Fruit fly (Drosophila melanogaster) whole organism, embryonic: ENCODE results near the gene Rh4.

Experiments
- ATbp ChIP-seq: fragments of 200-800 bp; sonication (Bioruptor generic); optimal IDR thresholded peaks from 2 replicates; lab custom pipeline; 2017; ENCODE audit warnings: missing biosample characterization, mild to moderate bottlenecking, missing genetic modification characterization, missing genetic modification reagents
- Abd-B ChIP-seq: fragments of 200-800 bp; sonication (Bioruptor generic); optimal IDR thresholded peaks from 2 replicates; lab custom pipeline; 2018; ENCODE audit warnings: missing biosample characterization, mild to moderate bottlenecking, missing genetic modification characterization, moderate library complexity
- Aef1 ChIP-seq: fragments of 200-800 bp; sonication (Bioruptor generic); IDR thresholded peaks from 3 replicates; pipeline ENCODE4 v1.3.6; 2022; ENCODE audit warnings: missing biosample characterization, missing genetic modification characterization
- Atf3 ChIP-seq: fragments of 200-800 bp; sonication (Bioruptor generic); optimal IDR thresholded peaks from 3 replicates; lab custom pipeline; 2016; ENCODE audit warnings: missing biosample characterization, missing genetic modification characterization
- Blimp-1 ChIP-seq: fragments of 200-800 bp; sonication (Bioruptor generic); optimal IDR thresholded peaks from 3 replicates; lab custom pipeline; 2018; ENCODE audit warnings: missing biosample characterization, missing genetic modification characterization, mild to moderate bottlenecking, moderate library complexity, missing genetic modification reagents
- CG10565 ChIP-seq: fragments of 200-800 bp; sonication (Bioruptor generic); optimal IDR thresholded peaks from 3 replicates; lab custom pipeline; 2016; ENCODE audit warnings: missing biosample characterization, mild to moderate bottlenecking, missing genetic modification characterization
- CG10959 ChIP-seq: fragments of 200-800 bp; sonication (Bioruptor generic); IDR thresholded peaks from 2 replicates; pipeline ENCODE4 v1.3.6; 2022; ENCODE audit warnings: missing biosample characterization, missing genetic modification characterization
- CG12942 ChIP-seq: fragments of 200-800 bp; sonication (Bioruptor generic); optimal IDR thresholded peaks from 3 replicates; lab custom pipeline; 2016; ENCODE audit warnings: missing biosample characterization, missing genetic modification characterization
- CG13775 ChIP-seq: fragments of 200-800 bp; sonication (Bioruptor generic); optimal IDR thresholded peaks from 3 replicates; lab custom pipeline; 2017; ENCODE audit warnings: missing biosample characterization, mild to moderate bottlenecking, missing genetic modification characterization
- CG14050 ChIP-seq: fragments of 200-800 bp; sonication (Bioruptor generic); IDR thresholded peaks from 3 replicates; pipeline ENCODE4 v1.3.6; 2022; ENCODE audit warnings: missing biosample characterization, missing genetic modification characterization
- CG1603 ChIP-seq: fragments of 200-800 bp; sonication (Bioruptor generic); optimal IDR thresholded peaks from 2 replicates; lab custom pipeline; 2019; ENCODE audit warnings: missing biosample characterization, mild to moderate bottlenecking, missing genetic modification characterization, moderate library complexity
- CG16813 ChIP-seq: fragments of 200-800 bp; sonication (Bioruptor generic); IDR thresholded peaks from 3 replicates; pipeline ENCODE4 v1.3.6; 2022; ENCODE audit warnings: missing biosample characterization, missing genetic modification characterization; ENCODE audit not compliant: partially characterized antibody
- CG17612 ChIP-seq: fragments of 200-800 bp; sonication (Bioruptor generic); IDR thresholded peaks from 2 replicates; pipeline ENCODE4 v1.3.6; 2022; ENCODE audit warnings: missing biosample characterization, missing genetic modification characterization
- CG18599 ChIP-seq: fragments of 200-800 bp; sonication (Bioruptor generic); optimal IDR thresholded peaks from 3 replicates; lab custom pipeline; 2017; ENCODE audit warnings: missing biosample characterization, missing genetic modification characterization, mild to moderate bottlenecking, moderate library complexity, missing genetic modification reagents
- CG18619 ChIP-seq: fragments of 200-800 bp; sonication (Bioruptor generic); optimal IDR thresholded peaks from 3 replicates; lab custom pipeline; 2017; ENCODE audit warnings: missing biosample characterization, mild to moderate bottlenecking, missing genetic modification characterization
- CG2889 ChIP-seq: fragments of 200-800 bp; sonication (Bioruptor generic); IDR thresholded peaks from 3 replicates; pipeline ENCODE4 v1.3.6; 2022; ENCODE audit warnings: missing biosample characterization, missing genetic modification characterization
- CG30403 ChIP-seq: fragments of 200-800 bp; sonication (Bioruptor generic); optimal IDR thresholded peaks from 3 replicates; lab custom pipeline; 2016; ENCODE audit warnings: missing biosample characterization, missing genetic modification characterization
- CG3065 ChIP-seq: fragments of 200-800 bp; sonication (Bioruptor generic); optimal IDR thresholded peaks from 2 replicates; lab custom pipeline; 2016; ENCODE audit warnings: missing biosample characterization, missing genetic modification characterization
- CG33213 ChIP-seq: fragments of 200-800 bp; sonication (Bioruptor generic); optimal IDR thresholded peaks from 3 replicates; lab custom pipeline; 2016; ENCODE audit warnings: missing biosample characterization, missing genetic modification characterization
- CG34376 ChIP-seq: fragments of 200-800 bp; sonication (Bioruptor generic); optimal IDR thresholded peaks from 2 replicates; lab custom pipeline; 2018; ENCODE audit warnings: missing biosample characterization, mild to moderate bottlenecking, missing genetic modification characterization
- CG3847 ChIP-seq: fragments of 200-800 bp; sonication (Bioruptor generic); IDR thresholded peaks from 2 replicates; pipeline ENCODE4 v1.3.6; 2022; ENCODE audit warnings: missing biosample characterization, missing genetic modification characterization
- CG4328 ChIP-seq: fragments of 200-800 bp; sonication (Bioruptor generic); optimal IDR thresholded peaks from 3 replicates; lab custom pipeline; 2017; ENCODE audit warnings: missing biosample characterization, missing genetic modification reagents, missing genetic modification characterization
- CG4707 ChIP-seq: fragments of 200-800 bp; sonication (Bioruptor generic); optimal IDR thresholded peaks from 2 replicates; lab custom pipeline; 2018; ENCODE audit warnings: missing biosample characterization, mild to moderate bottlenecking, missing genetic modification characterization, moderate library complexity
- CG6254 ChIP-seq: fragments of 200-800 bp; sonication (Bioruptor generic); optimal IDR thresholded peaks from 3 replicates; lab custom pipeline; 2017; ENCODE audit warnings: mild to moderate bottlenecking, missing biosample characterization, missing genetic modification reagents, missing genetic modification characterization
- CG8089 ChIP-seq: fragments of 200-800 bp; sonication (Bioruptor generic); optimal IDR thresholded peaks from 3 replicates; lab custom pipeline; 2016; ENCODE audit warnings: missing biosample characterization, missing genetic modification characterization
- CG8478 ChIP-seq: fragments of >200 bp; optimal IDR thresholded peaks from 2 replicates; lab custom pipeline; 2018
- CG8944 ChIP-seq: fragments of 200-800 bp; sonication (Bioruptor generic); optimal IDR thresholded peaks from 3 replicates; lab custom pipeline; 2016; ENCODE audit warnings: missing biosample characterization, missing genetic modification characterization
- D ChIP-seq, 2 experiments: fragments of 200-800 bp in 1 of 2; fragments of >200 bp in 1 of 2; sonication (Bioruptor generic) in 1 of 2; optimal IDR thresholded peaks; 2 replicates in 1 of 2; 3 replicates in 1 of 2; lab custom pipeline; 2017; ENCODE audit warnings: mild to moderate bottlenecking in 1 of 2, missing biosample characterization in 1 of 2, missing genetic modification characterization in 1 of 2, missing genetic modification reagents in 1 of 2
- Eip74EF ChIP-seq, 2 experiments: fragments of 200-800 bp in 1 of 2; fragments of >200 bp in 1 of 2; sonication (Bioruptor generic) in 1 of 2; optimal IDR thresholded peaks; 2 replicates each; lab custom pipeline; 2017 to 2019; ENCODE audit warnings: missing biosample characterization in 2 of 2, missing genetic modification characterization in 2 of 2, mild to moderate bottlenecking in 1 of 2, moderate library complexity in 1 of 2
- Elba2 ChIP-seq: fragments of 200-800 bp; sonication (Bioruptor generic); optimal IDR thresholded peaks from 3 replicates; lab custom pipeline; 2016; ENCODE audit warnings: missing biosample characterization, missing genetic modification characterization
- HLH4C ChIP-seq: fragments of 200-800 bp; sonication (Bioruptor generic); IDR thresholded peaks from 3 replicates; pipeline ENCODE4 v1.3.6; 2022; ENCODE audit warnings: missing biosample characterization, missing genetic modification characterization; ENCODE audit not compliant: partially characterized antibody
- HLHmδ ChIP-seq: fragments of 200-800 bp; sonication (Bioruptor generic); optimal IDR thresholded peaks from 2 replicates; lab custom pipeline; 2018; ENCODE audit warnings: missing biosample characterization, mild to moderate bottlenecking, missing genetic modification characterization, moderate library complexity
- Hr51 ChIP-seq, 2 experiments: fragments of 200-800 bp; sonication (Bioruptor generic); optimal IDR thresholded peaks; 2 replicates in 1 of 2; 3 replicates in 1 of 2; lab custom pipeline; 2016 to 2018; ENCODE audit warnings: missing biosample characterization in 2 of 2, missing genetic modification characterization in 2 of 2, mild to moderate bottlenecking in 1 of 2, moderate library complexity in 1 of 2
- Nf-YA ChIP-seq: fragments of 200-800 bp; sonication (Bioruptor generic); IDR thresholded peaks from 2 replicates; pipeline ENCODE4 v1.3.6; 2022; ENCODE audit warnings: missing biosample characterization, missing genetic modification characterization
- Six4 ChIP-seq: fragments of 200-800 bp; sonication (Bioruptor generic); optimal IDR thresholded peaks from 2 replicates; lab custom pipeline; 2016; ENCODE audit warnings: missing biosample characterization, missing genetic modification characterization
- TFAM ChIP-seq: fragments of 200-800 bp; sonication (Bioruptor generic); optimal IDR thresholded peaks from 2 replicates; lab custom pipeline; 2017; ENCODE audit warnings: missing biosample characterization, missing genetic modification characterization, inconsistent platforms
- Vsx1 ChIP-seq: fragments of 200-800 bp; sonication (Bioruptor generic); optimal IDR thresholded peaks from 2 replicates; lab custom pipeline; 2017; ENCODE audit warnings: missing biosample characterization, mild to moderate bottlenecking, missing genetic modification characterization, missing genetic modification reagents
- ac ChIP-seq: fragments of 200-800 bp; sonication (Bioruptor generic); optimal IDR thresholded peaks from 3 replicates; lab custom pipeline; 2017; ENCODE audit warnings: missing biosample characterization, mild to moderate bottlenecking, missing genetic modification characterization
- chinmo ChIP-seq: fragments of 200-800 bp; sonication (Bioruptor generic); IDR thresholded peaks from 4 replicates; pipeline ENCODE4 v1.3.6; 2022; ENCODE audit warnings: missing biosample characterization, missing genetic modification characterization; ENCODE audit not compliant: partially characterized antibody
- chn ChIP-seq: fragments of 200-800 bp; sonication (Bioruptor generic); optimal IDR thresholded peaks from 2 replicates; lab custom pipeline; 2016; ENCODE audit warnings: missing biosample characterization, missing genetic modification characterization
- cwo ChIP-seq: fragments of 200-800 bp; sonication (Bioruptor generic); optimal IDR thresholded peaks from 3 replicates; lab custom pipeline; 2017; ENCODE audit warnings: missing biosample characterization, missing genetic modification characterization, mild to moderate bottlenecking, moderate library complexity, missing genetic modification reagents
- danr ChIP-seq: fragments of 200-800 bp; sonication (Bioruptor generic); IDR thresholded peaks from 2 replicates; pipeline ENCODE4 v1.3.6; 2022; ENCODE audit warnings: missing biosample characterization, missing genetic modification characterization
- dpn ChIP-seq, 2 experiments: fragments of 200-800 bp; sonication (Bioruptor generic); optimal IDR thresholded peaks; 3 replicates each; lab custom pipeline; 2016; ENCODE audit warnings: missing biosample characterization in 2 of 2, missing genetic modification characterization in 2 of 2
- fd102C ChIP-seq: fragments of 200-800 bp; sonication (Bioruptor generic); optimal IDR thresholded peaks from 2 replicates; lab custom pipeline; 2018; ENCODE audit warnings: missing biosample characterization, mild to moderate bottlenecking, missing genetic modification characterization, moderate library complexity
- her ChIP-seq: fragments of 200-800 bp; sonication (Bioruptor generic); optimal IDR thresholded peaks from 2 replicates; lab custom pipeline; 2016; ENCODE audit warnings: missing biosample characterization, missing genetic modification characterization
- nom ChIP-seq: fragments of 200-800 bp; sonication (Bioruptor generic); optimal IDR thresholded peaks from 2 replicates; lab custom pipeline; 2017; ENCODE audit warnings: missing biosample characterization, missing genetic modification characterization, mild to moderate bottlenecking, moderate library complexity, missing genetic modification reagents
- oc ChIP-seq: fragments of 200-800 bp; sonication (Bioruptor generic); optimal IDR thresholded peaks from 2 replicates; lab custom pipeline; 2018; ENCODE audit warnings: missing biosample characterization, mild to moderate bottlenecking, missing genetic modification characterization, moderate library complexity
- prd ChIP-seq, 3 experiments: fragments of >200 bp in 2 of 3; fragments of 200-800 bp in 1 of 3; sonication (Bioruptor generic) in 1 of 3; optimal IDR thresholded peaks in 2 of 3; IDR thresholded peaks in 1 of 3; 2 replicates in 2 of 3; 3 replicates in 1 of 3; pipeline versions ENCODE4 v1.3.6 to Lab custom; 2017 to 2022; ENCODE audit warnings: missing biosample characterization in 1 of 3, missing genetic modification characterization in 1 of 3
- run ChIP-seq: fragments of 200-800 bp; sonication (Bioruptor generic); optimal IDR thresholded peaks from 3 replicates; lab custom pipeline; 2018; ENCODE audit warnings: missing biosample characterization, mild to moderate bottlenecking, missing genetic modification characterization

The Rh4 gene

DNA sequence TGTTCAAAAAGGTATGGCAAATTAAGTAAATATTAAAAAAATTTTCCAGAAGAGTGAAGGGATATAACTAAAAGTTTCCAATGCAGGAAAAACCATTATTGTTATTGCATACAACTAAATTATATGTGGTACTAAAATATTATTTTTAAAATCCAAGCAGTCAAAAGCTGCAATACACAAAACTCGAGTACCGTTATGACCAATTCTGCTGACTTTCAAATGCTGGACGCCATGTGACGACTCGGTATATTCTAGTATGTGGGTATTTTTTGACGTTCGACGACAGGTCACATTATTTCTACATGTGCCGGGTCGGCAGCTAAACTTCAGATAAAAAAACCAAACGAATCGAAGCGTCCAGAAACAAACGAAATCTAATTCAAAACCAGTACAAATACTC lies 54.2 kb downstream of the Rh4 start (continued):
- TF ChIP-seq dpn (GFP tag; optimal IDR thresholded peaks at IDR 0.05; lab: Kevin White, UChicago): peak; percentile 10 to 18
- TF ChIP-seq prd (optimal IDR thresholded peaks at IDR 0.05; lab: Kevin White, UChicago): no peak
- TF ChIP-seq prd (GFP tag; IDR thresholded peaks at IDR 0.05; lab: Robert Waterston, UW): no peak
- TF ChIP-seq chn: no peak
- no peak for TF ChIP-seq HLH4C (GFP tag; lab: Robert Waterston, UW)
- TF ChIP-seq Elba2 (GFP tag; lab: Kevin White, UChicago): no peak
- 0 out of 3 replicates have a peak, but pooled peaks have one; percentile 35 for TF ChIP-seq CG16813
- TF ChIP-seq CG30403 (GFP tag; lab: Kevin White, UChicago): no peak
- no peak for TF ChIP-seq CG18619 (GFP tag; lab: Kevin White, UChicago)
- TF ChIP-seq nom (GFP tag; lab: Kevin White, UChicago): no peak
- no peak for TF ChIP-seq oc (tag; lab: Kevin White, UChicago)
- no peak for TF ChIP-seq CG4707 (GFP tag; lab: Kevin White, UChicago)
- TF ChIP-seq run: no peak
- TF ChIP-seq CG34376 (GFP tag; lab: Kevin White, UChicago): no peak
- no peak for TF ChIP-seq Eip74EF (GFP tag; optimal IDR thresholded peaks at IDR 0.05; lab: Kevin White, UChicago)
- no peak for TF ChIP-seq HLHmδ (GFP tag; lab: Kevin White, UChicago)
- no peak for TF ChIP-seq fd102C (GFP tag; lab: Kevin White, UChicago)
- no peak for TF ChIP-seq CG2889 (GFP tag; lab: Robert Waterston, UW)
- no peak for TF ChIP-seq CG3065
- TF ChIP-seq Vsx1 (GFP tag; lab: Kevin White, UChicago): no peak
- TF ChIP-seq CG10959 (GFP tag; lab: Robert Waterston, UW): no peak
- TF ChIP-seq ac (GFP tag; lab: Kevin White, UChicago): no peak
- no peak for TF ChIP-seq CG8478
- TF ChIP-seq Abd-B (GFP tag; lab: Kevin White, UChicago): peak; percentile 79
- no peak for TF ChIP-seq CG12942 (GFP tag; lab: Kevin White, UChicago)
- TF ChIP-seq Blimp-1 (GFP tag; lab: Kevin White, UChicago): no peak
- TF ChIP-seq CG3847: peak; percentile 45; the same call in 1 of the 2 replicates
- TF ChIP-seq CG8944: no peak
- TF ChIP-seq CG8089 (GFP tag; lab: Kevin White, UChicago): peak; percentile 18
- TF ChIP-seq ATbp (GFP tag; lab: Kevin White, UChicago): no peak
- no peak for TF ChIP-seq cwo (GFP tag; lab: Kevin White, UChicago)
- no peak for TF ChIP-seq Nf-YA (GFP tag; lab: Robert Waterston, UW)
- TF ChIP-seq Aef1 (GFP tag; lab: Robert Waterston, UW): peak; percentile 19; the same call in 1 of the 3 replicates
- TF ChIP-seq Atf3 (GFP tag; lab: Kevin White, UChicago): no peak
- no peak for TF ChIP-seq CG10565 (GFP tag; lab: Kevin White, UChicago)
- no peak for TF ChIP-seq CG18599 (GFP tag; lab: Kevin White, UChicago)
- TF ChIP-seq D (optimal IDR thresholded peaks at IDR 0.05; lab: Kevin White, UChicago): no peak
- no peak for TF ChIP-seq D (GFP tag; optimal IDR thresholded peaks at IDR 0.05; lab: Kevin White, UChicago)
- TF ChIP-seq CG33213 (GFP tag; lab: Kevin White, UChicago): peak; percentile 86
- TF ChIP-seq her: no peak
- peak in 1 of 2 experiments; percentile 2 for TF ChIP-seq Hr51 (GFP tag; optimal IDR thresholded peaks at IDR 0.05; lab: Kevin White, UChicago)
- TF ChIP-seq CG13775 (GFP tag; lab: Kevin White, UChicago): peak; percentile 15
- TF ChIP-seq danr: no peak
- no peak for TF ChIP-seq CG6254 (GFP tag; lab: Kevin White, UChicago)
- no peak for TF ChIP-seq chinmo (GFP tag; lab: Robert Waterston, UW)
- TF ChIP-seq CG4328 (GFP tag; lab: Kevin White, UChicago): no peak
- TF ChIP-seq CG1603 (tag; lab: Kevin White, UChicago): peak; percentile 77
- no peak for TF ChIP-seq Six4 (GFP tag; lab: Kevin White, UChicago)
- TF ChIP-seq TFAM: no peak
- no peak for TF ChIP-seq CG14050 (GFP tag; lab: Robert Waterston, UW)
- no peak for TF ChIP-seq CG17612 (GFP tag; lab: Robert Waterston, UW)
